Fruit fly (Drosophila melanogaster) whole organism, pupa: ENCODE data around the gene CG15336.

ENCODE experiments used
- CG12605 ChIP-seq: fragments of 200-800 bp; sonication (Bioruptor generic); IDR thresholded peaks from 2 replicates; pipeline ENCODE4 v1.3.6; 2022; ENCODE audit warnings: missing biosample characterization, missing genetic modification characterization
- CG13204 ChIP-seq: fragments of 200-800 bp; sonication (Bioruptor generic); optimal IDR thresholded peaks from 2 replicates; lab custom pipeline; 2018; ENCODE audit warnings: missing biosample characterization, mild to moderate bottlenecking, missing genetic modification characterization, moderate library complexity
- CG17806 ChIP-seq: fragments of 200-800 bp; sonication (Bioruptor generic); optimal IDR thresholded peaks from 2 replicates; lab custom pipeline; 2018; ENCODE audit warnings: missing biosample characterization, mild to moderate bottlenecking, missing genetic modification characterization, moderate library complexity
- CG32121 ChIP-seq: fragments of 200-800 bp; sonication (Bioruptor generic); IDR thresholded peaks from 2 replicates; pipeline ENCODE4 v1.3.6; 2022; ENCODE audit warnings: missing biosample characterization, missing genetic modification characterization
- CG34367 ChIP-seq: fragments of 200-800 bp; sonication (Bioruptor generic); optimal IDR thresholded peaks from 2 replicates; lab custom pipeline; 2018; ENCODE audit warnings: missing biosample characterization, mild to moderate bottlenecking, missing genetic modification characterization
- CG8301 ChIP-seq: fragments of 200-800 bp; sonication (Bioruptor generic); optimal IDR thresholded peaks from 2 replicates; lab custom pipeline; 2018; ENCODE audit warnings: missing biosample characterization, mild to moderate bottlenecking, missing genetic modification characterization
- CG9948 ChIP-seq: fragments of 200-800 bp; sonication (Bioruptor generic); optimal IDR thresholded peaks from 2 replicates; lab custom pipeline; 2018; ENCODE audit warnings: missing biosample characterization, mild to moderate bottlenecking, missing genetic modification characterization, moderate library complexity
- EcR ChIP-seq: fragments of 200-800 bp; sonication (Bioruptor generic); optimal IDR thresholded peaks from 3 replicates; lab custom pipeline; 2019; ENCODE audit warnings: missing biosample characterization, missing genetic modification characterization, mild to moderate bottlenecking, moderate library complexity, missing genetic modification reagents
- Pif1B ChIP-seq: fragments of 200-800 bp; sonication (Bioruptor generic); optimal IDR thresholded peaks from 3 replicates; lab custom pipeline; 2016; ENCODE audit warnings: missing biosample characterization, missing genetic modification characterization
- gl ChIP-seq: fragments of 200-800 bp; sonication (Bioruptor generic); optimal IDR thresholded peaks from 2 replicates; lab custom pipeline; 2018; ENCODE audit warnings: missing biosample characterization, mild to moderate bottlenecking, missing genetic modification characterization

DNA sequence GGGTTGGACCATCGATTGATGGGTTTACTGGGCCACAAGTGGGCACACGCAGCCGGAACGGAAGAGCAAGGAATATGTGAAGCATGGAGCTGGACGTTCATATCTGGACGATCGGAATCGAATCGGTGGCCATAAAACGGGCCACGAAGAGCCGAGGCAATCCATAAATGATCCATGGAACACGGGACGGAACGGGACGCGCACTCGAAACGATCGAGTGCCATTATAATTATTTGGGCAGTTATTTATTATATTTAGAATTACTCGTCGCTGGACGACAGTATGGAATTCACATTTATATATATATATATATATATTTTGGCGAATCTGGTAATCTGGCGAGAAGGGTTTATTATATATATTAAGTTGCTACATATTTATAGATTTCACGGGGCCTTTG, 39.8 kb upstream of the CG15336 start:
- TF ChIP-seq CG12605 (GFP tag; lab: Robert Waterston, UW) (no peak), Pif1B (GFP tag; lab: Kevin White, UChicago) (no peak), EcR (GFP tag; lab: Kevin White, UChicago) (no peak), CG9948 (tag; lab: Kevin White, UChicago) (no peak), CG13204 (GFP tag; lab: Kevin White, UChicago) (no peak), CG17806 (tag; lab: Kevin White, UChicago) (no peak), CG32121 (GFP tag; lab: Robert Waterston, UW) (no peak), gl (tag; lab: Kevin White, UChicago) (no peak), CG8301 (no peak), CG34367 (no peak)
